Fruit fly (Drosophila melanogaster): ENCODE data around the gene CG33648.
A peak's percentile ranks its signal among the peaks of the same experiment; 100 is the strongest.

The CG33648 gene

DNA sequence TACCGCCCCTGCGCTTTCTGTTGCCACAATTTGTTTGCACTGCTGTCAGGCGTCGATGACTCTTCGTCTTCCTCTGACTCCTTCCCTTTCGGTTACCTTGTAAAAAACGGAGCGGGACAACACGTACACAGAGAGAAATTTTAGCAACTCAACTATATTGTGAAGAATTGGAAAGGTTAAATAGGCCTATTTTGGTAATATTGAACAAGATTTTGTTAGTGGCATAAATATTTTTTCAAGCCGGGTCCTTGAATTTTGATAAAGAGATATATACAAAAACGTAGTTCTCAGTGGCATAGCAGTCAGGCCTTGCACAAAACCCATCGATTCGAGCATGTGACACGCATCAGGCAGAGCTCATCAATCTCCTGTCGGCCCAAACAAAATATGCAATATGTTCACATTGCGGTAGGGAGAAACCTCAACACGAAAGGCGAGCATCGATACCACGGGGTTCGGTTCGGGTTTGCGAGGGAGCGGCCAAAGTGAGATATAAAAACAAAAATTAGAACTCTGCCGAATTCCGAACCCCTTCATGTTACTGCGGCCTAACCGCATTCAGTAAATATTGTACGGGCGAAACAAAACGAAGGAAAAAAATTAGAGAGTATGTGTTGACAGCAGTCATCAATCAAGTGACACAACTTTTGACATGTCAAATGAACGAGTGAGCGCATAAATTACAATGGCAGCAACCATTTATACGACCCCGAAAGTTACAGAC is 29.9 kb downstream of the CG33648 start (continued):
- TF ChIP-seq CHES-1-like (GFP tag; optimal IDR thresholded peaks at IDR 0.05) (peak; percentile 72), CG10654 (GFP tag; optimal IDR thresholded peaks at IDR 0.05) (peak; percentile 74), CG9437 (GFP tag; optimal IDR thresholded peaks at IDR 0.05) (peak; percentile 40), CG7987 (GFP tag; optimal IDR thresholded peaks at IDR 0.05) (no peak), sna (GFP tag; IDR thresholded peaks at IDR 0.05; ENCODE audit: partially characterized antibody) (no peak), toy (GFP tag; IDR thresholded peaks at IDR 0.05) (0 out of 2 replicates have a peak, but pooled peaks have one; percentile 17), CG3995 (GFP tag; optimal IDR thresholded peaks at IDR 0.05) (no peak), CG18599 (GFP tag; optimal IDR thresholded peaks at IDR 0.05) (peak; percentile 67), Opbp (GFP tag; IDR thresholded peaks at IDR 0.05; ENCODE audit: partially characterized antibody) (no peak), CG7271 (tag; optimal IDR thresholded peaks at IDR 0.05) (peak; percentile 77), cg (GFP tag; optimal IDR thresholded peaks at IDR 0.05) (no peak), E2f1 (GFP tag; IDR thresholded peaks at IDR 0.05) (peak; percentile 70), cad (GFP tag; optimal IDR thresholded peaks at IDR 0.05) (no peak), Rfx (GFP tag; IDR thresholded peaks at IDR 0.05) (peak; percentile 43; the same call in 1 of the 2 replicates), CG6654 (GFP tag; optimal IDR thresholded peaks at IDR 0.05) (peak; percentile 29), CG11504 (tag; optimal IDR thresholded peaks at IDR 0.05) (peak; percentile 64), Sin3A (optimal IDR thresholded peaks at IDR 0.05) (no peak), CG6854 (GFP tag; optimal IDR thresholded peaks at IDR 0.05) (peak; percentile 14), CG9876 (GFP tag; optimal IDR thresholded peaks at IDR 0.05) (peak; percentile 52), peb (GFP tag; IDR thresholded peaks at IDR 0.05) (peak; percentile 69), chif (GFP tag; optimal IDR thresholded peaks at IDR 0.05) (peak; percentile 70 to 87), tin (GFP tag; optimal IDR thresholded peaks at IDR 0.05) (peak; percentile 75), CG10959 (GFP tag; IDR thresholded peaks at IDR 0.05) (peak; percentile 92), gt (GFP tag; IDR thresholded peaks at IDR 0.05) (peak; percentile 57), lmd (GFP tag; IDR thresholded peaks at IDR 0.05) (peak; percentile 57), CG11695 (GFP tag; IDR thresholded peaks at IDR 0.05) (peak; percentile 64; the same call in 2 of the 3 replicates), CG30020 (tag; optimal IDR thresholded peaks at IDR 0.05) (peak; percentile 49), CG32532 (GFP tag; IDR thresholded peaks at IDR 0.05) (peak; percentile 24; the same call in 1 of the 2 replicates), Lim3 (GFP tag; IDR thresholded peaks at IDR 0.05) (0 out of 2 replicates have a peak, but pooled peaks have one; percentile 28), br (optimal IDR thresholded peaks at IDR 0.05) (no peak), sqz (GFP tag; optimal IDR thresholded peaks at IDR 0.05) (peak; percentile 67), CG4820 (GFP tag; optimal IDR thresholded peaks at IDR 0.05) (peak; percentile 78), CG31441 (GFP tag; IDR thresholded peaks at IDR 0.05) (peak; percentile 79), wdn (GFP tag; IDR thresholded peaks at IDR 0.05) (no peak), Atf-2 (GFP tag; optimal IDR thresholded peaks at IDR 0.05) (peak; percentile 70), h (optimal IDR thresholded peaks at IDR 0.05) (no peak), phol (tag; optimal IDR thresholded peaks at IDR 0.05) (peak; percentile 84), D19B (GFP tag; optimal IDR thresholded peaks at IDR 0.05) (no peak), sd (tag; optimal IDR thresholded peaks at IDR 0.05) (peak; percentile 31), Xbp1 (GFP tag; optimal IDR thresholded peaks at IDR 0.05) (peak; percentile 80), CG10431 (GFP tag; optimal IDR thresholded peaks at IDR 0.05) (no peak), grn (GFP tag; optimal IDR thresholded peaks at IDR 0.05) (peak; percentile 5), CG11560 (tag; IDR thresholded peaks at IDR 0.05) (no peak), Hsf (GFP tag; optimal IDR thresholded peaks at IDR 0.05) (peak; percentile 66), CG11456 (GFP tag; IDR thresholded peaks at IDR 0.05) (0 out of 3 replicates have a peak, but pooled peaks have one; percentile 61), Nf-YA (GFP tag; IDR thresholded peaks at IDR 0.05) (peak; percentile 46; the same call in 1 of the 2 replicates), Asciz (GFP tag; optimal IDR thresholded peaks at IDR 0.05) (peak; percentile 77), ranshi (GFP tag; IDR thresholded peaks at IDR 0.05) (peak; percentile 56; the same call in 1 of the 2 replicates), Spps (tag; optimal IDR thresholded peaks at IDR 0.05) (peak; percentile 76), abd-A (tag; optimal IDR thresholded peaks at IDR 0.05) (no peak), CG31224 (GFP tag; IDR thresholded peaks at IDR 0.05) (peak; percentile 58; the same call in 1 of the 2 replicates)

Data from whole organism, embryonic.